Worm (Caenorhabditis elegans): Measurements from ENCODE around the gene nmur-1.

The nmur-1 gene

DNA sequence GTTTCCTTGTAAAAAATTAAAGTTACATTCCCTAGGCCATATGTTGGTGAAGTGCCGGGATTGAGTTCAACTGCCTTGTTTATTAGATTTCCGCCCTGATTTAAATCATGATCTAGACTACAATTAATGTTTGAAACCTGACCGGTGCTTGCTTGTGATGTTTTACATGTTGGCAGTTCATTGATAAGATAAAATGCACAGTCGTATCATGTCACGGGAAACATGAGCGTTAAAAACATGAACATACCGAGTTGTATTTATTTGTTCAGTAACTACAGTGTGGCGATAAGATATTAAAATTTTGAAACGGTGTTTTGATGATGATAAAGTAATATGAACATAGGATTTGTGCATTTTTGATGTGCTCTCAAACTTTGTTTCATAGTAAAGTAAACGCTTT, 48.4 kb upstream of the nmur-1 start (continued):
- no peak for TF ChIP-seq skn-1 (tag; optimal IDR thresholded peaks at IDR 0.05)
- TF ChIP-seq spr-1 (tag; optimal IDR thresholded peaks at IDR 0.05): no peak
- no peak for TF ChIP-seq arid-1 (GFP tag; conservative IDR thresholded peaks at IDR 0.05)
- no peak for TF ChIP-seq sdz-12 (GFP tag; optimal IDR thresholded peaks at IDR 0.05)
- TF ChIP-seq ztf-7 (tag; optimal IDR thresholded peaks at IDR 0.05): no peak
- no peak for TF ChIP-seq T26A8.4 (GFP tag; IDR thresholded peaks at IDR 0.05)
- TF ChIP-seq gei-8 (GFP tag; optimal IDR thresholded peaks at IDR 0.05): no peak
- no peak for TF ChIP-seq zip-11 (GFP tag; IDR thresholded peaks at IDR 0.05)
- TF ChIP-seq dpl-1 (GFP tag; optimal IDR thresholded peaks at IDR 0.05): no peak
- peak; percentile 83 for TF ChIP-seq hlh-11 (tag; optimal IDR thresholded peaks at IDR 0.05)
- no peak for TF ChIP-seq nhr-237 (tag; optimal IDR thresholded peaks at IDR 0.05)
- no peak for TF ChIP-seq dmd-8 (GFP tag; IDR thresholded peaks at IDR 0.05)
- TF ChIP-seq mxl-3 (GFP tag; optimal IDR thresholded peaks at IDR 0.05): peak; percentile 23
- TF ChIP-seq php-3 (GFP tag; IDR thresholded peaks at IDR 0.05): peak; percentile 74
- no peak for TF ChIP-seq F44E2.7 (GFP tag; IDR thresholded peaks at IDR 0.05)
- peak; percentile 79 for TF ChIP-seq nhr-28 (tag; optimal IDR thresholded peaks at IDR 0.05)
- no peak for TF ChIP-seq lin-15B (tag; optimal IDR thresholded peaks at IDR 0.05)
- TF ChIP-seq attf-4 (tag; optimal IDR thresholded peaks at IDR 0.05): no peak
- peak in 1 of 2 experiments; percentile 2 for TF ChIP-seq hif-1 (tag; optimal IDR thresholded peaks at IDR 0.05)
- no peak for TF ChIP-seq lir-3 (tag; optimal IDR thresholded peaks at IDR 0.05)
- TF ChIP-seq lin-39 (tag; optimal IDR thresholded peaks at IDR 0.05): no peak
- TF ChIP-seq ZK546.5 (tag; optimal IDR thresholded peaks at IDR 0.05): no peak
- TF ChIP-seq mxl-2 (GFP tag; conservative IDR thresholded peaks at IDR 0.05): no peak
- peak; percentile 96 for TF ChIP-seq pqm-1 (tag; optimal IDR thresholded peaks at IDR 0.05)
- no peak for TF ChIP-seq R02D3.7 (tag; optimal IDR thresholded peaks at IDR 0.05)
- no peak for TF ChIP-seq madf-9 (GFP tag; conservative IDR thresholded peaks at IDR 0.05)
- TF ChIP-seq aha-1 (tag): no peak
- no peak for TF ChIP-seq mdt-29 (GFP tag; IDR thresholded peaks at IDR 0.05)
- no peak for TF ChIP-seq ces-1 (GFP tag; optimal IDR thresholded peaks at IDR 0.05)
- TF ChIP-seq Y5F2A.4 (GFP tag; optimal IDR thresholded peaks at IDR 0.05): no peak
- no peak for TF ChIP-seq fos-1 (tag; optimal IDR thresholded peaks at IDR 0.05)
- TF ChIP-seq snpc-1.2 (GFP tag; IDR thresholded peaks at IDR 0.05): no peak
- TF ChIP-seq F10B5.3 (tag; optimal IDR thresholded peaks at IDR 0.05): no peak
- no peak for TF ChIP-seq ZK337.2 (GFP tag; IDR thresholded peaks at IDR 0.05)
- TF ChIP-seq zfp-2 (tag; optimal IDR thresholded peaks at IDR 0.05): no peak
- no peak for TF ChIP-seq aly-2 (tag; optimal IDR thresholded peaks at IDR 0.05)
- TF ChIP-seq nhr-102 (tag; optimal IDR thresholded peaks at IDR 0.05): peak; percentile 43
- no peak for TF ChIP-seq ctbp-1 (GFP tag; IDR thresholded peaks at IDR 0.05)
- no peak for TF ChIP-seq Y48G9A.11 (GFP tag; IDR thresholded peaks at IDR 0.05)
- no peak for TF ChIP-seq Y75B8A.6 (GFP tag; IDR thresholded peaks at IDR 0.05)
- TF ChIP-seq unc-130 (GFP tag; optimal IDR thresholded peaks at IDR 0.05): no peak
- TF ChIP-seq nhr-6 (tag; optimal IDR thresholded peaks at IDR 0.05): no peak
- TF ChIP-seq zag-1 (tag; optimal IDR thresholded peaks at IDR 0.05): no peak
- TF ChIP-seq vab-7 (GFP tag; IDR thresholded peaks at IDR 0.05): no peak
- TF ChIP-seq daf-19 (GFP tag; conservative IDR thresholded peaks at IDR 0.05): no peak
- TF ChIP-seq dmd-6 (GFP tag; IDR thresholded peaks at IDR 0.05): peak; percentile 82
- TF ChIP-seq lsy-2 (tag; optimal IDR thresholded peaks at IDR 0.05): no peak
- no peak for TF ChIP-seq nhr-111 (GFP tag; optimal IDR thresholded peaks at IDR 0.05)
- no peak for TF ChIP-seq set-16 (GFP tag; IDR thresholded peaks at IDR 0.05)
- no peak for TF ChIP-seq nhr-11 (tag; optimal IDR thresholded peaks at IDR 0.05)
- 0 out of 2 replicates have a peak, but pooled peaks have one; percentile 27 for TF ChIP-seq lin-1 (GFP tag; IDR thresholded peaks at IDR 0.05)
- TF ChIP-seq rbr-2 (tag; optimal IDR thresholded peaks at IDR 0.05): no peak
- no peak for TF ChIP-seq nhr-42 (GFP tag; IDR thresholded peaks at IDR 0.05)
- TF ChIP-seq unc-39 (tag; optimal IDR thresholded peaks at IDR 0.05): no peak
